Fruit fly (Drosophila melanogaster) whole organism, prepupa: ENCODE measurements around the gene CG10804.

Source experiments
- Blimp-1 ChIP-seq: fragments of 200-800 bp; sonication (Bioruptor generic); optimal IDR thresholded peaks from 3 replicates; lab custom pipeline; 2017; ENCODE audit warnings: missing biosample characterization, missing genetic modification characterization, mild to moderate bottlenecking, moderate library complexity, missing genetic modification reagents
- CG10631 ChIP-seq: fragments of 200-800 bp; sonication (Bioruptor generic); optimal IDR thresholded peaks from 2 replicates; lab custom pipeline; 2016; ENCODE audit warnings: missing biosample characterization, missing genetic modification characterization
- CG10669 ChIP-seq: fragments of 200-800 bp; sonication (Bioruptor generic); optimal IDR thresholded peaks from 3 replicates; lab custom pipeline; 2018; ENCODE audit warnings: missing biosample characterization, mild to moderate bottlenecking, missing genetic modification characterization, moderate library complexity
- CG11762 ChIP-seq: fragments of 200-800 bp; sonication (Bioruptor generic); optimal IDR thresholded peaks from 3 replicates; lab custom pipeline; 2016; ENCODE audit warnings: missing biosample characterization, missing genetic modification characterization; ENCODE audit not compliant: insufficient read depth
- CG11902 ChIP-seq: fragments of 200-800 bp; sonication (Bioruptor generic); optimal IDR thresholded peaks from 3 replicates; lab custom pipeline; 2016; ENCODE audit warnings: missing biosample characterization, missing genetic modification characterization
- CG1621 ChIP-seq: fragments of 200-800 bp; sonication (Bioruptor generic); optimal IDR thresholded peaks from 3 replicates; lab custom pipeline; 2018; ENCODE audit warnings: missing biosample characterization, mild to moderate bottlenecking, missing genetic modification characterization
- CG16779 ChIP-seq: fragments of 200-800 bp; sonication (Bioruptor generic); optimal IDR thresholded peaks from 3 replicates; lab custom pipeline; 2017; ENCODE audit warnings: missing biosample characterization, mild to moderate bottlenecking, missing genetic modification characterization
- CG3032 ChIP-seq: fragments of 200-800 bp; optimal IDR thresholded peaks from 2 replicates; lab custom pipeline; 2019; ENCODE audit warnings: missing biosample characterization, mild to moderate bottlenecking, missing genetic modification characterization, moderate library complexity
- CG32006 ChIP-seq: fragments of 200-800 bp; sonication (Bioruptor generic); optimal IDR thresholded peaks from 3 replicates; lab custom pipeline; 2017; ENCODE audit warnings: missing biosample characterization, mild to moderate bottlenecking, missing genetic modification characterization
- CG34406 ChIP-seq: fragments of 200-800 bp; sonication (Bioruptor generic); optimal IDR thresholded peaks from 3 replicates; lab custom pipeline; 2016; ENCODE audit warnings: missing biosample characterization, missing genetic modification characterization
- CG3919 ChIP-seq: fragments of 200-800 bp; sonication (Bioruptor generic); optimal IDR thresholded peaks from 3 replicates; lab custom pipeline; 2016; ENCODE audit warnings: missing biosample characterization, missing genetic modification characterization
- CG4318 ChIP-seq: fragments of 200-800 bp; sonication (Bioruptor generic); optimal IDR thresholded peaks from 3 replicates; lab custom pipeline; 2017; ENCODE audit warnings: missing biosample characterization, mild to moderate bottlenecking, missing genetic modification characterization
- CG6163 ChIP-seq: fragments of 200-800 bp; sonication (Bioruptor generic); IDR thresholded peaks from 3 replicates; pipeline ENCODE4 v1.3.6; 2022; ENCODE audit warnings: missing biosample characterization, missing genetic modification characterization
- CG6276 ChIP-seq: fragments of 200-800 bp; sonication (Bioruptor generic); optimal IDR thresholded peaks from 2 replicates; lab custom pipeline; 2017; ENCODE audit warnings: missing biosample characterization, mild to moderate bottlenecking, missing genetic modification characterization
- CG6792 ChIP-seq: fragments of 200-800 bp; sonication (Bioruptor generic); optimal IDR thresholded peaks from 3 replicates; lab custom pipeline; 2016; ENCODE audit warnings: missing biosample characterization, missing genetic modification characterization
- CG6808 ChIP-seq: fragments of 200-800 bp; sonication (Bioruptor generic); optimal IDR thresholded peaks from 3 replicates; lab custom pipeline; 2017; ENCODE audit warnings: missing biosample characterization, missing genetic modification characterization, mild to moderate bottlenecking, moderate library complexity, missing genetic modification reagents
- CG6854 ChIP-seq: fragments of 200-800 bp; sonication (Bioruptor generic); optimal IDR thresholded peaks from 2 replicates; lab custom pipeline; 2017; ENCODE audit warnings: missing biosample characterization, mild to moderate bottlenecking, missing genetic modification characterization
- CG7368 ChIP-seq: fragments of 200-800 bp; sonication (Bioruptor generic); optimal IDR thresholded peaks from 3 replicates; lab custom pipeline; 2016; ENCODE audit warnings: missing biosample characterization, missing genetic modification characterization
- CG8119 ChIP-seq: fragments of 200-800 bp; sonication (Bioruptor generic); IDR thresholded peaks from 3 replicates; pipeline ENCODE4 v1.3.6; 2022; ENCODE audit warnings: missing biosample characterization, missing genetic modification characterization
- CG8319 ChIP-seq: fragments of 200-800 bp; sonication (Bioruptor generic); optimal IDR thresholded peaks from 3 replicates; lab custom pipeline; 2016; ENCODE audit warnings: missing biosample characterization, missing genetic modification characterization
- CG9139 ChIP-seq: fragments of 200-800 bp; sonication (Bioruptor generic); optimal IDR thresholded peaks from 3 replicates; lab custom pipeline; 2017; ENCODE audit warnings: missing biosample characterization, mild to moderate bottlenecking, missing genetic modification characterization
- Eip75B ChIP-seq: fragments of 200-800 bp; sonication (Bioruptor generic); optimal IDR thresholded peaks from 3 replicates; lab custom pipeline; 2016; ENCODE audit warnings: missing biosample characterization, missing genetic modification characterization
- Eip78C ChIP-seq: fragments of 200-800 bp; sonication (Bioruptor generic); peaks from one replicate; lab custom pipeline; 2016; ENCODE audit warnings: missing biosample characterization, missing genetic modification characterization
- Eip93F ChIP-seq: fragments of 200-800 bp; sonication (Bioruptor generic); optimal IDR thresholded peaks from 2 replicates; lab custom pipeline; 2016; ENCODE audit warnings: missing biosample characterization, mild to moderate bottlenecking, missing genetic modification characterization
- Ets21C ChIP-seq: fragments of 200-800 bp; sonication (Bioruptor generic); optimal IDR thresholded peaks from 3 replicates; lab custom pipeline; 2016; ENCODE audit warnings: missing biosample characterization, missing genetic modification characterization
- Ets96B ChIP-seq: fragments of 200-800 bp; optimal IDR thresholded peaks from 2 replicates; lab custom pipeline; 2019; ENCODE audit warnings: missing biosample characterization, mild to moderate bottlenecking, missing genetic modification characterization, moderate library complexity
- Gug ChIP-seq: fragments of 200-800 bp; sonication (Bioruptor generic); IDR thresholded peaks from 2 replicates; pipeline ENCODE4 v1.3.6; 2022; ENCODE audit warnings: missing biosample characterization, missing genetic modification characterization
- Hr4 ChIP-seq: fragments of 200-800 bp; sonication (Bioruptor generic); optimal IDR thresholded peaks from 3 replicates; lab custom pipeline; 2016; ENCODE audit warnings: missing biosample characterization, missing genetic modification characterization
- Met ChIP-seq: fragments of 200-800 bp; sonication (Bioruptor generic); optimal IDR thresholded peaks from 3 replicates; lab custom pipeline; 2016; ENCODE audit warnings: missing biosample characterization, missing genetic modification characterization
- OdsH ChIP-seq: fragments of 200-800 bp; sonication (Bioruptor generic); optimal IDR thresholded peaks from 3 replicates; lab custom pipeline; 2016; ENCODE audit warnings: missing biosample characterization, missing genetic modification characterization
- Smox ChIP-seq: fragments of 200-800 bp; sonication (Bioruptor generic); optimal IDR thresholded peaks from 3 replicates; lab custom pipeline; 2016; ENCODE audit warnings: missing biosample characterization, missing genetic modification characterization
- Sox102F ChIP-seq: fragments of 200-800 bp; sonication (Bioruptor generic); optimal IDR thresholded peaks from 2 replicates; lab custom pipeline; 2016; ENCODE audit warnings: missing biosample characterization, mild to moderate bottlenecking, missing genetic modification characterization
- Sox14 ChIP-seq: fragments of 200-800 bp; sonication (Bioruptor generic); optimal IDR thresholded peaks from 3 replicates; lab custom pipeline; 2016; ENCODE audit warnings: missing biosample characterization, missing genetic modification characterization
- achi ChIP-seq: fragments of 200-800 bp; sonication (Bioruptor generic); optimal IDR thresholded peaks from 3 replicates; lab custom pipeline; 2016; ENCODE audit warnings: missing biosample characterization, missing genetic modification characterization
- acj6 ChIP-seq: fragments of 200-800 bp; sonication (Bioruptor generic); optimal IDR thresholded peaks from 3 replicates; lab custom pipeline; 2016; ENCODE audit warnings: missing biosample characterization, missing genetic modification characterization
- cyc ChIP-seq: fragments of 200-800 bp; sonication (Bioruptor generic); optimal IDR thresholded peaks from 3 replicates; lab custom pipeline; 2016; ENCODE audit warnings: missing biosample characterization, missing genetic modification characterization
- dac ChIP-seq: fragments of 200-800 bp; sonication (Bioruptor generic); optimal IDR thresholded peaks from 2 replicates; lab custom pipeline; 2017; ENCODE audit warnings: missing biosample characterization, mild to moderate bottlenecking, missing genetic modification characterization
- dsx ChIP-seq: fragments of 200-800 bp; optimal IDR thresholded peaks from 3 replicates; lab custom pipeline; 2019; ENCODE audit warnings: missing biosample characterization, mild to moderate bottlenecking, missing genetic modification characterization, moderate library complexity; ENCODE audit not compliant: poor library complexity, severe bottlenecking
- eg ChIP-seq: fragments of 200-800 bp; sonication (Bioruptor generic); IDR thresholded peaks from 3 replicates; pipeline ENCODE4 v1.3.6; 2022; ENCODE audit warnings: missing biosample characterization, missing genetic modification characterization
- esn ChIP-seq: fragments of 200-800 bp; sonication (Bioruptor generic); optimal IDR thresholded peaks from 2 replicates; lab custom pipeline; 2016; ENCODE audit warnings: missing biosample characterization, mild to moderate bottlenecking, missing genetic modification characterization, moderate library complexity
- fd59A ChIP-seq: fragments of 200-800 bp; sonication (Bioruptor generic); optimal IDR thresholded peaks from 2 replicates; lab custom pipeline; 2017; ENCODE audit warnings: missing biosample characterization, mild to moderate bottlenecking, missing genetic modification characterization, missing genetic modification reagents
- fd85E ChIP-seq: fragments of 200-800 bp; sonication (Bioruptor generic); optimal IDR thresholded peaks from 3 replicates; lab custom pipeline; 2016; ENCODE audit warnings: missing biosample characterization, missing genetic modification characterization
- fkh ChIP-seq: fragments of 200-800 bp; sonication (Bioruptor generic); optimal IDR thresholded peaks from 3 replicates; lab custom pipeline; 2017; ENCODE audit warnings: missing biosample characterization, mild to moderate bottlenecking, missing genetic modification characterization, moderate library complexity
- lz ChIP-seq: fragments of 200-800 bp; sonication (Bioruptor generic); optimal IDR thresholded peaks from 3 replicates; lab custom pipeline; 2016; ENCODE audit warnings: missing biosample characterization, missing genetic modification characterization
- net ChIP-seq: fragments of 200-800 bp; sonication (Bioruptor generic); optimal IDR thresholded peaks from 3 replicates; lab custom pipeline; 2016; ENCODE audit warnings: missing biosample characterization, missing genetic modification characterization
- pdm3 ChIP-seq: fragments of 200-800 bp; sonication (Bioruptor generic); optimal IDR thresholded peaks from 3 replicates; lab custom pipeline; 2016; ENCODE audit warnings: missing biosample characterization, missing genetic modification characterization
- salr ChIP-seq, 2 experiments: fragments of 200-800 bp; sonication (Bioruptor generic); optimal IDR thresholded peaks; 3 replicates each; lab custom pipeline; 2016 to 2018; ENCODE audit warnings: missing biosample characterization in 2 of 2, missing genetic modification characterization in 2 of 2, mild to moderate bottlenecking in 1 of 2
- spab ChIP-seq: fragments of 200-800 bp; sonication (Bioruptor generic); optimal IDR thresholded peaks from 2 replicates; lab custom pipeline; 2017; ENCODE audit warnings: missing biosample characterization, mild to moderate bottlenecking, missing genetic modification characterization, missing genetic modification reagents
- svp ChIP-seq: fragments of 200-800 bp; sonication (Bioruptor generic); peaks from one replicate; lab custom pipeline; 2016; ENCODE audit warnings: missing biosample characterization, missing genetic modification characterization
- topi ChIP-seq: fragments of 200-800 bp; sonication (Bioruptor generic); optimal IDR thresholded peaks from 3 replicates; lab custom pipeline; 2016; ENCODE audit warnings: missing biosample characterization, missing genetic modification characterization
- vri ChIP-seq: fragments of 200-800 bp; sonication (Bioruptor generic); optimal IDR thresholded peaks from 3 replicates; lab custom pipeline; 2016; ENCODE audit warnings: missing biosample characterization, mild to moderate bottlenecking, missing genetic modification characterization

The CG10804 gene

DNA sequence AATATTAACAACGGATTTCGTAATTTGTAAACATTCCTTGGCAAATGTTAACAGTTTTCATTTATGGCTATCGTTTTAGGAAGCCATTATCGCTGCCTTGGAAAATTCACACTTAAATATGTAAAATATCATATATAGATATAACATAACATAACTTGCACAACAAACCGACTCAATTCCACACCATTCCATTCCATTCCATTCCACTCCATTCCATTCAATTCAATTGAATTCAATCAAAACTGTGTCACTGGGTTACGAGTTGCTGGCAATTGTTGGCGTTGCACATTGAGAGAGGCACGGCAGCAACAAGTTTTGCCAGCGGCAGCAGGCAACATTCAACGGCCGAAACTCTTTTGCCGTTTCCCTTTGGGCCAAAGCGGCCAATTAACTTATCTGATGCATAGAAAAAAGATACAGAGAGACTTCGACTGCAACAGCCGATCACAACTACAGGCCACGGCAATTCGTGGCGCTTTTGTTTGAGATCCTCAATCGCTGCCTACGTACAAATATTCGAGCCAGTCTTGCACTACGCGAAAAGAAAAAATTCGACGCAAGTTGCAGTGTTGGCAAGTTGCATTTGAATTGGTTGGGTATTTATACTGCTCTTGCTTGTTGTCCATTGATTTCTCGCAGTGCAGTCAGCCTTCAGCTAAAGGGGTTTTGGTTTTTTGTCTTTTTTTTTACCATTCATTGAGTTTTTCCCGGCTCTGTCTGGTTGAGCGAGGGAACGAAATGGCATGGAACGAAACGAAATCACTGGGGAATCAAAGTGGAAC is 28.9 kb downstream of the CG10804 start:
- TF ChIP-seq CG10631, result no peak
- TF ChIP-seq CG8319 (GFP tag; lab: Kevin White, UChicago), result no peak
- TF ChIP-seq CG34406 (GFP tag; lab: Kevin White, UChicago), result no peak
- TF ChIP-seq Ets96B (tag; lab: Kevin White, UChicago), result no peak
- TF ChIP-seq CG6276 (GFP tag; lab: Kevin White, UChicago), result peak; percentile 66
- TF ChIP-seq CG16779, result no peak
- TF ChIP-seq Eip93F (GFP tag; lab: Kevin White, UChicago), result no peak
- TF ChIP-seq dsx (GFP tag; lab: Kevin White, UChicago), result no peak
- no peak for TF ChIP-seq CG6854
- TF ChIP-seq svp, result no peak
- TF ChIP-seq dac, result peak; percentile 29
- TF ChIP-seq lz (GFP tag; lab: Kevin White, UChicago), result no peak
- TF ChIP-seq OdsH, result no peak
- no peak for TF ChIP-seq salr (GFP tag; optimal IDR thresholded peaks at IDR 0.05; lab: Kevin White, UChicago)
- TF ChIP-seq CG11762 (GFP tag; lab: Kevin White, UChicago), result no peak
- TF ChIP-seq vri (GFP tag; lab: Kevin White, UChicago), result no peak
- no peak for TF ChIP-seq fd85E
- TF ChIP-seq cyc (GFP tag; lab: Kevin White, UChicago), result no peak
- no peak for TF ChIP-seq Ets21C (GFP tag; lab: Kevin White, UChicago)
- TF ChIP-seq topi (GFP tag; lab: Kevin White, UChicago), result no peak
- no peak for TF ChIP-seq Eip75B (GFP tag; lab: Kevin White, UChicago)
- no peak for TF ChIP-seq CG3032 (tag; lab: Kevin White, UChicago)
- TF ChIP-seq CG8119, result peak; percentile 44
- no peak for TF ChIP-seq esn (GFP tag; lab: Kevin White, UChicago)
- TF ChIP-seq CG6792 (GFP tag; lab: Kevin White, UChicago), result no peak
- no peak for TF ChIP-seq Smox
- TF ChIP-seq Gug (GFP tag; lab: Robert Waterston, UW), result peak; percentile 46
- TF ChIP-seq CG11902, result no peak
- no peak for TF ChIP-seq CG9139 (GFP tag; lab: Kevin White, UChicago)
- no peak for TF ChIP-seq Met (GFP tag; lab: Kevin White, UChicago)
- peak; percentile 70 for TF ChIP-seq Hr4 (GFP tag; lab: Kevin White, UChicago)
- no peak for TF ChIP-seq Sox14 (GFP tag; lab: Kevin White, UChicago)
- no peak for TF ChIP-seq fd59A (GFP tag; lab: Kevin White, UChicago)
- TF ChIP-seq spab, result no peak
- TF ChIP-seq CG3919 (GFP tag; lab: Kevin White, UChicago), result peak; percentile 16
- TF ChIP-seq CG32006 (GFP tag; lab: Kevin White, UChicago), result peak; percentile 67
- TF ChIP-seq eg (GFP tag; lab: Robert Waterston, UW), result peak; percentile 79
- TF ChIP-seq CG1621 (tag; lab: Kevin White, UChicago), result no peak
- no peak for TF ChIP-seq achi (GFP tag; lab: Kevin White, UChicago)
- no peak for TF ChIP-seq CG4318
- TF ChIP-seq CG6163 (GFP tag; lab: Robert Waterston, UW), result peak; percentile 55; the same call in 2 of the 3 replicates
- TF ChIP-seq acj6, result no peak
- TF ChIP-seq net (GFP tag; lab: Kevin White, UChicago), result no peak
- no peak for TF ChIP-seq CG10669 (GFP tag; lab: Kevin White, UChicago)
- TF ChIP-seq CG6808, result no peak
- TF ChIP-seq fkh, result no peak
- TF ChIP-seq Blimp-1 (GFP tag; lab: Kevin White, UChicago), result no peak
- peak; percentile 4 for TF ChIP-seq pdm3 (GFP tag; lab: Kevin White, UChicago)
- TF ChIP-seq CG7368 (GFP tag; lab: Kevin White, UChicago), result no peak
- peak; percentile 56 for TF ChIP-seq Eip78C (GFP tag; lab: Kevin White, UChicago)
- TF ChIP-seq Sox102F (GFP tag; lab: Kevin White, UChicago), result no peak
